Fruit fly (Drosophila melanogaster): ENCODE data around the gene CG11891.

Gene CG11891

dm6 chr3R:25266751-25267150, 3.3 kb upstream of the CG11891 start:
- TF ChIP-seq CG12768 (GFP tag; optimal IDR thresholded peaks at IDR 0.05) (no peak), cnc (optimal IDR thresholded peaks at IDR 0.05) (no peak), CG7101 (tag; optimal IDR thresholded peaks at IDR 0.05) (no peak), CG5204 (GFP tag; optimal IDR thresholded peaks at IDR 0.05) (no peak), Hr96 (GFP tag; optimal IDR thresholded peaks at IDR 0.05) (no peak), pad (GFP tag; optimal IDR thresholded peaks at IDR 0.05) (no peak), cic (GFP tag; optimal IDR thresholded peaks at IDR 0.05) (no peak), ovo (GFP tag; optimal IDR thresholded peaks at IDR 0.05) (no peak), Clk (GFP tag; optimal IDR thresholded peaks at IDR 0.05) (no peak), toe (GFP tag; optimal IDR thresholded peaks at IDR 0.05) (no peak), Crg-1 (GFP tag; optimal IDR thresholded peaks at IDR 0.05) (no peak), CG33017 (tag; optimal IDR thresholded peaks at IDR 0.05) (no peak), tj (GFP tag; optimal IDR thresholded peaks at IDR 0.05) (no peak), CG7045 (GFP tag; optimal IDR thresholded peaks at IDR 0.05) (no peak)

DNA sequence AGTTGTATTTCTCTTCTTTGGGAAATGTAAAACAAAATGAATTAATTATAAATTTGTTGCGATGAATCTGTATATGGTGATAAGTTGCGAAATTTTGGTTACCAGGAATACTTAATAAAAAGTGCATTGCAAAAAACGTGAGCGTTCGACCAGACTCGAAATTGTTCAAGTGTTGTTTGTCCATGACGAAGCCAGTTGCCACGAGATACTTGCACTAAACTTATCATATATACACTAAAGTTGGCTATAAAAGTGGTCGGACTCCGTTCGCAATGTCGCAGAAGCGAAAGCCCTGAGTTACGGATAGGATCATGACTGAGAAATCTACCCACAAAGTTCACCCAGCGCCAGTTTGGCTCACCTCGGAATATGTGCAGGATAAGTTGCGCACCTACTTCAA, 3.5 kb downstream of the CG11891 start, which contains the start of gene CG11878:
Gene CG11878, plus strand, starts transcription at position 301 of the 400 bp plus-strand sequence.
- TF ChIP-seq Hr96 (GFP tag; optimal IDR thresholded peaks at IDR 0.05) (no peak), cic (GFP tag; optimal IDR thresholded peaks at IDR 0.05) (peak; percentile 0)

DNA sequence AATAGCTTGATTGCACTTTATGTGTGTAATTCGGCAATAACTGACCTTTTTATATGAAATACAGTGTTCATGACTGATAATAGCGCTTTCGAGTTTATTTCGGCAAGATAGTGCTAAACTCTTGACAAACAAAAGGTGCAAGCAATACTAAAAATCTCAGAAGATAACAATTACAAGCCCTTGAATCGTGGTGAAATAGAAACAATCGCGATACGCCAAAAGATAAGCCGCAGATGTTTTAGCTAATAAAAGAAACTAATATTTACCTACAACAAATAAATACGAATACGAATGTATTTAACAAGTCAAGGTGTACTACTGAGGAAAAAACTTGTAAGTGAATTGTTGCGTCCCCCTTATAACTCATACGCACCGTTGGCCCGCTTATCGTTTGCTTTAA, 5.3 kb downstream of the CG11891 start:
- TF ChIP-seq toe (GFP tag; optimal IDR thresholded peaks at IDR 0.05) (no peak), bab1 (GFP tag; optimal IDR thresholded peaks at IDR 0.05) (no peak), cic (GFP tag; optimal IDR thresholded peaks at IDR 0.05) (peak; percentile 97), pad (GFP tag; optimal IDR thresholded peaks at IDR 0.05) (peak; percentile 44), CG33017 (tag; optimal IDR thresholded peaks at IDR 0.05) (peak; percentile 71), kay (GFP tag; ENCODE audit: borderline replicate concordance) (peak; percentile 94), CG11617 (GFP tag; optimal IDR thresholded peaks at IDR 0.05) (peak; percentile 62), CG7101 (tag; optimal IDR thresholded peaks at IDR 0.05) (peak; percentile 65), tj (GFP tag; optimal IDR thresholded peaks at IDR 0.05) (no peak), Mnt (GFP tag; optimal IDR thresholded peaks at IDR 0.05) (peak; percentile 19), ovo (GFP tag; optimal IDR thresholded peaks at IDR 0.05) (peak; percentile 20), Clk (GFP tag; optimal IDR thresholded peaks at IDR 0.05) (no peak), Crg-1 (GFP tag; optimal IDR thresholded peaks at IDR 0.05) (peak; percentile 11), Hr96 (GFP tag; optimal IDR thresholded peaks at IDR 0.05) (no peak), CG12768 (GFP tag; optimal IDR thresholded peaks at IDR 0.05) (peak; percentile 58), CG7045 (GFP tag; optimal IDR thresholded peaks at IDR 0.05) (peak; percentile 80), CG14711 (tag; optimal IDR thresholded peaks at IDR 0.05) (peak; percentile 22), CG1620 (GFP tag; optimal IDR thresholded peaks at IDR 0.05) (no peak), CG5204 (GFP tag; optimal IDR thresholded peaks at IDR 0.05) (peak; percentile 34)

- no peak for TF ChIP-seq Hr96 (GFP tag; optimal IDR thresholded peaks at IDR 0.05)
- TF ChIP-seq Clk (GFP tag; optimal IDR thresholded peaks at IDR 0.05): no peak
- TF ChIP-seq bab1 (GFP tag; optimal IDR thresholded peaks at IDR 0.05): no peak
Measured at dm6 chr3R:25277112-25277511, 7.1 kb downstream of the CG11891 start, which contains the start of gene CG10513. Gene CG10513, minus strand, starts transcription at chr3R:25277212.

DNA sequence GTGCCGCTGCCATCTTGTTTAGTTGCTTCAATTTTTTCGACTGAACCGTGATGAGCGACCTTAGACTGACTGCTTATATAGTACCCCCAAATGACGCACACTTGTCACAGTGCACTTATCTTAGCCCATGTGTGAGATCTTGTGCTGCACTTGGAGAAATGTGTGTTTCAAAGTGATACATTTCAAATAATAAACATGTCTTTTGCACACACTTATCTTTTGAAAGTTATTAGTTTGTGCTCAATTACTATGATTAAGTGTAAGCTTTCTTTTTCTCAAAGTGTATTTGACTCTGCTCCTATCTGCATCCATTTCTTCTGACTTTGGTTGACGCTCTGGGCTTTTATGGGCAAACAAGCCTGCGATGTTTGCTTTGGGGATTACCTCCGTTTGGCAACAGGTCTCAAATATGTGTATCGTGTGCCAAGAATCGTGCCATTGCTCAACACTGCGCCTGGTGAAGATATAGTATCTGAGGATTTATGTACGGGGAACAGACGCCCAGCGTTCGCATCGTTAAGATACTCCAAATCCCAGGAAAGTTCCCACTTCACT, 9.9 kb downstream of the CG11891 start, which contains the start of gene CG10514:
Gene CG10514, minus strand, starts transcription at position 51 of the 555 bp plus-strand sequence.
- no peak for TF ChIP-seq Hr96 (GFP tag; optimal IDR thresholded peaks at IDR 0.05)
- TF ChIP-seq CG33017 (tag; optimal IDR thresholded peaks at IDR 0.05): peak; percentile 45
- no peak for TF ChIP-seq CG14711 (tag; optimal IDR thresholded peaks at IDR 0.05)
- peak; percentile 90 for TF ChIP-seq kay (GFP tag; ENCODE audit: borderline replicate concordance)
- peak; percentile 23 for TF ChIP-seq ovo (GFP tag; optimal IDR thresholded peaks at IDR 0.05)
- TF ChIP-seq CG1620 (GFP tag; optimal IDR thresholded peaks at IDR 0.05): no peak
- TF ChIP-seq pad (GFP tag; optimal IDR thresholded peaks at IDR 0.05): no peak
- TF ChIP-seq bab1 (GFP tag; optimal IDR thresholded peaks at IDR 0.05): no peak
- TF ChIP-seq cic (GFP tag; optimal IDR thresholded peaks at IDR 0.05): peak; percentile 65
- no peak for TF ChIP-seq tj (GFP tag; optimal IDR thresholded peaks at IDR 0.05)
- TF ChIP-seq toe (GFP tag; optimal IDR thresholded peaks at IDR 0.05): no peak
- peak; percentile 50 for TF ChIP-seq CG7045 (GFP tag; optimal IDR thresholded peaks at IDR 0.05)
- TF ChIP-seq CG5204 (GFP tag; optimal IDR thresholded peaks at IDR 0.05): no peak
- TF ChIP-seq Clk (GFP tag; optimal IDR thresholded peaks at IDR 0.05): no peak
- TF ChIP-seq CG11617 (GFP tag; optimal IDR thresholded peaks at IDR 0.05): no peak
- peak; percentile 57 for TF ChIP-seq CG7101 (tag; optimal IDR thresholded peaks at IDR 0.05)
- TF ChIP-seq CG12768 (GFP tag; optimal IDR thresholded peaks at IDR 0.05): peak; percentile 53
- no peak for TF ChIP-seq cnc (optimal IDR thresholded peaks at IDR 0.05)
- TF ChIP-seq Mnt (GFP tag; optimal IDR thresholded peaks at IDR 0.05): peak; percentile 33
- TF ChIP-seq Crg-1 (GFP tag; optimal IDR thresholded peaks at IDR 0.05): no peak

- TF ChIP-seq cnc (optimal IDR thresholded peaks at IDR 0.05) (no peak), toe (GFP tag; optimal IDR thresholded peaks at IDR 0.05) (no peak), CG11617 (GFP tag; optimal IDR thresholded peaks at IDR 0.05) (peak; percentile 82), kay (GFP tag; ENCODE audit: borderline replicate concordance) (peak; percentile 93), Crg-1 (GFP tag; optimal IDR thresholded peaks at IDR 0.05) (peak; percentile 20), CG1620 (GFP tag; optimal IDR thresholded peaks at IDR 0.05) (no peak), ovo (GFP tag; optimal IDR thresholded peaks at IDR 0.05) (peak; percentile 30), cic (GFP tag; optimal IDR thresholded peaks at IDR 0.05) (peak; percentile 93), CG7045 (GFP tag; optimal IDR thresholded peaks at IDR 0.05) (peak; percentile 93), CG12768 (GFP tag; optimal IDR thresholded peaks at IDR 0.05) (peak; percentile 89), CG33017 (tag; optimal IDR thresholded peaks at IDR 0.05) (peak; percentile 89), tj (GFP tag; optimal IDR thresholded peaks at IDR 0.05) (peak; percentile 39), CG14711 (tag; optimal IDR thresholded peaks at IDR 0.05) (peak; percentile 64), Mnt (GFP tag; optimal IDR thresholded peaks at IDR 0.05) (peak; percentile 67), bab1 (GFP tag; optimal IDR thresholded peaks at IDR 0.05) (no peak), CG7101 (tag; optimal IDR thresholded peaks at IDR 0.05) (peak; percentile 87), Clk (GFP tag; optimal IDR thresholded peaks at IDR 0.05) (peak; percentile 72), pad (GFP tag; optimal IDR thresholded peaks at IDR 0.05) (peak; percentile 68), Hr96 (GFP tag; optimal IDR thresholded peaks at IDR 0.05) (no peak), CG5204 (GFP tag; optimal IDR thresholded peaks at IDR 0.05) (peak; percentile 28)
Measured at dm6 chr3R:25281165-25281564, 11.2 kb downstream of the CG11891 start, which contains the start of gene CG11892. Gene CG11892, plus strand, starts transcription at chr3R:25281548.

Data from whole organism, adult.